Fruit fly (Drosophila melanogaster) whole organism, pupa: Measurements from ENCODE around the gene CG44837.

Experiments used
- CG10348 ChIP-seq: fragments of 200-800 bp; sonication (Bioruptor generic); IDR thresholded peaks from 2 replicates; pipeline ENCODE4 v1.3.6; 2022; ENCODE audit warnings: missing biosample characterization, missing genetic modification characterization
- CG8159 ChIP-seq: fragments of 200-800 bp; sonication (Bioruptor generic); optimal IDR thresholded peaks from 3 replicates; lab custom pipeline; 2018; ENCODE audit warnings: missing biosample characterization, mild to moderate bottlenecking, missing genetic modification characterization, moderate library complexity
- EcR ChIP-seq: fragments of 200-800 bp; sonication (Bioruptor generic); optimal IDR thresholded peaks from 3 replicates; lab custom pipeline; 2019; ENCODE audit warnings: missing biosample characterization, missing genetic modification characterization, mild to moderate bottlenecking, moderate library complexity, missing genetic modification reagents
- gl ChIP-seq: fragments of 200-800 bp; sonication (Bioruptor generic); optimal IDR thresholded peaks from 2 replicates; lab custom pipeline; 2018; ENCODE audit warnings: missing biosample characterization, mild to moderate bottlenecking, missing genetic modification characterization

dm6 chr3L:11801622-11802021, 137.1 kb downstream of the CG44837 start:
- TF ChIP-seq CG10348 (no peak), CG8159 (tag; lab: Kevin White, UChicago) (no peak), EcR (GFP tag; lab: Kevin White, UChicago) (no peak), gl (no peak)
